Fruit fly (Drosophila melanogaster): ENCODE measurements around the gene Etfb.
A peak's percentile ranks its signal among the peaks of the same experiment; 100 is the strongest.

- TF ChIP-seq Gug (GFP tag; IDR thresholded peaks at IDR 0.05) (no peak), Eip78C (GFP tag) (peak; percentile 54), Lpt (GFP tag; optimal IDR thresholded peaks at IDR 0.05) (no peak), Sox102F (GFP tag; optimal IDR thresholded peaks at IDR 0.05) (peak; percentile 25), CG32006 (GFP tag; optimal IDR thresholded peaks at IDR 0.05) (no peak), Ets96B (tag; optimal IDR thresholded peaks at IDR 0.05) (no peak), achi (GFP tag; optimal IDR thresholded peaks at IDR 0.05) (no peak), OdsH (GFP tag; optimal IDR thresholded peaks at IDR 0.05) (no peak), CG11294 (GFP tag; IDR thresholded peaks at IDR 0.05) (no peak), Smox (GFP tag; optimal IDR thresholded peaks at IDR 0.05) (no peak), CG3919 (GFP tag; optimal IDR thresholded peaks at IDR 0.05) (peak; percentile 18), fd59A (GFP tag; optimal IDR thresholded peaks at IDR 0.05) (no peak), eg (GFP tag; IDR thresholded peaks at IDR 0.05) (peak; percentile 33; the same call in 2 of the 3 replicates)
These were observed 37.3 kb downstream of the Etfb start, which contains the start of gene kay for dm6 chr3R:29765267-29766095.
